Worm (Caenorhabditis elegans) whole organism, L4/young adult: ENCODE measurements around the gene ZK697.14.

Experiments
- W03F9.2 ChIP-seq: fragments of 150-350 bp; optimal IDR thresholded peaks from 2 replicates; lab custom pipeline; 2014; ENCODE audit warnings: missing biosample characterization, missing genetic modification characterization
- dao-5 ChIP-seq: sonication (generic microtip); optimal IDR thresholded peaks from 2 replicates; lab custom pipeline; 2016; ENCODE audit warnings: missing genotype, missing genetic modification characterization, moderate library complexity, missing compliant biosample characterization
- him-1 ChIP-seq: sonication (generic microtip); optimal IDR thresholded peaks from 2 replicates; lab custom pipeline; 2016; ENCODE audit warnings: missing genotype, missing genetic modification reagents, missing genetic modification characterization, missing compliant biosample characterization

ZK697.14 gene

ce11 chrV:1755589-1755988 lies at the start of gene ZK697.14:
ZK697.14 (minus strand) TSS chrV:1755689.
- TF ChIP-seq W03F9.2 (tag; lab: Kevin White, UChicago): no peak
- no peak for TF ChIP-seq him-1 (tag; lab: Kevin White, UChicago)
- TF ChIP-seq dao-5: no peak

- TF ChIP-seq him-1 (tag; lab: Kevin White, UChicago): no peak
- TF ChIP-seq W03F9.2 (tag; lab: Kevin White, UChicago): peak; percentile 6
Observed at ce11 chrV:1804645-1805559, 49.4 kb upstream of the ZK697.14 start, which contains the start of the genes hsp-16.2 and hsp-16.41. hsp-16.2 (minus strand) TSS chrV:1804957. hsp-16.41 (plus strand) TSS chrV:1805178.

- TF ChIP-seq him-1 (tag; lab: Kevin White, UChicago) (no peak), W03F9.2 (tag; lab: Kevin White, UChicago) (peak; percentile 11)
Observed at ce11 chrV:1804034-1804542, 48.6 kb upstream of the ZK697.14 start.

- no peak for TF ChIP-seq him-1 (tag; lab: Kevin White, UChicago)
- TF ChIP-seq dao-5: no peak
- no peak for TF ChIP-seq W03F9.2 (tag; lab: Kevin White, UChicago)
Observed at ce11 chrV:1803043-1803442, 47.6 kb upstream of the ZK697.14 start, which contains the start of gene srt-41. srt-41 (minus strand) TSS chrV:1803143.

ce11 chrV:1797900-1798299 lies 42.4 kb upstream of the ZK697.14 start, which contains the start of gene F36H9.10:
F36H9.10 (plus strand) TSS chrV:1798200.
- TF ChIP-seq dao-5: no peak
- no peak for TF ChIP-seq W03F9.2 (tag; lab: Kevin White, UChicago)
- no peak for TF ChIP-seq him-1 (tag; lab: Kevin White, UChicago)

ce11 chrV:1794218-1794617 lies 38.7 kb upstream of the ZK697.14 start, which contains the start of gene F36H9.1:
F36H9.1 (plus strand) TSS chrV:1794518.
- TF ChIP-seq dao-5 (no peak), him-1 (tag; lab: Kevin White, UChicago) (no peak), W03F9.2 (tag; lab: Kevin White, UChicago) (no peak)

ce11 chrV:1789495-1789894 lies 34.0 kb upstream of the ZK697.14 start:
- TF ChIP-seq dao-5: no peak
- no peak for TF ChIP-seq him-1 (tag; lab: Kevin White, UChicago)
- TF ChIP-seq W03F9.2 (tag; lab: Kevin White, UChicago): no peak

ce11 chrV:1788157-1788556 lies 32.7 kb upstream of the ZK697.14 start, which contains the start of gene F36H9.2:
F36H9.2 (plus strand) TSS chrV:1788457.
- TF ChIP-seq him-1 (tag; lab: Kevin White, UChicago) (no peak), dao-5 (no peak), W03F9.2 (tag; lab: Kevin White, UChicago) (no peak)

ce11 chrV:1781922-1782321 lies 26.4 kb upstream of the ZK697.14 start, which contains the start of gene F36H9.5:
F36H9.5 (minus strand) TSS chrV:1782022.
- no peak for TF ChIP-seq W03F9.2 (tag; lab: Kevin White, UChicago)
- TF ChIP-seq dao-5: no peak
- no peak for TF ChIP-seq him-1 (tag; lab: Kevin White, UChicago)

- TF ChIP-seq him-1 (tag; lab: Kevin White, UChicago) (no peak), dao-5 (no peak), W03F9.2 (tag; lab: Kevin White, UChicago) (no peak)
Observed at ce11 chrV:1779994-1780393, 24.5 kb upstream of the ZK697.14 start.

ce11 chrV:1779136-1779535 lies 23.6 kb upstream of the ZK697.14 start, which contains the start of gene F36H9.4:
F36H9.4 (minus strand) TSS chrV:1779236.
- TF ChIP-seq W03F9.2 (tag; lab: Kevin White, UChicago) (no peak), him-1 (tag; lab: Kevin White, UChicago) (no peak), dao-5 (no peak)

- TF ChIP-seq dao-5 (no peak), him-1 (tag; lab: Kevin White, UChicago) (no peak), W03F9.2 (tag; lab: Kevin White, UChicago) (no peak)
Observed at ce11 chrV:1774874-1775589, 19.5 kb upstream of the ZK697.14 start, which contains the start of gene F36H9.7. F36H9.7 (minus strand) TSS chrV:1774924.

ce11 chrV:1773120-1773519 lies 17.6 kb upstream of the ZK697.14 start:
- TF ChIP-seq him-1 (tag; lab: Kevin White, UChicago): no peak
- TF ChIP-seq W03F9.2 (tag; lab: Kevin White, UChicago): no peak
- no peak for TF ChIP-seq dao-5
